Worm (Caenorhabditis elegans): Measurements from ENCODE around the gene exos-9.

exos-9 gene

ce11 chrIII:7207903-7208497, 10.1 kb upstream of the exos-9 start, which contains the start of gene rpl-6 (continued):
- peak; percentile 98 to 100 for TF ChIP-seq lsy-2 (tag; optimal IDR thresholded peaks at IDR 0.05)
- TF ChIP-seq unc-39 (tag; optimal IDR thresholded peaks at IDR 0.05) = no peak
- peak; percentile 31 for TF ChIP-seq mxl-3 (GFP tag; optimal IDR thresholded peaks at IDR 0.05)
- no peak for TF ChIP-seq Y48G9A.11 (GFP tag; IDR thresholded peaks at IDR 0.05)
- TF ChIP-seq tag-97 (GFP tag; IDR thresholded peaks at IDR 0.05) = no peak
- peak in 1 of 2 experiments; percentile 77 for TF ChIP-seq ZK546.5 (tag; optimal IDR thresholded peaks at IDR 0.05)
- TF ChIP-seq nhr-77 (tag; optimal IDR thresholded peaks at IDR 0.05) = peak; percentile 95
- peak; percentile 78 for TF ChIP-seq hmg-1.1 (GFP tag; IDR thresholded peaks at IDR 0.05)
- TF ChIP-seq lin-29 (GFP tag; IDR thresholded peaks at IDR 0.05) = no peak
- TF ChIP-seq Y105C5A.15 (GFP tag; IDR thresholded peaks at IDR 0.05) = no peak
- TF ChIP-seq snpc-4 (tag; optimal IDR thresholded peaks at IDR 0.05) = peak; percentile 25
- TF ChIP-seq T26A8.4 (GFP tag; IDR thresholded peaks at IDR 0.05) = peak; percentile 76
- no peak for TF ChIP-seq ztf-11 (tag; optimal IDR thresholded peaks at IDR 0.05)
- TF ChIP-seq arid-1 (GFP tag; conservative IDR thresholded peaks at IDR 0.05) = peak; percentile 80
- TF ChIP-seq ceh-44 (GFP tag; IDR thresholded peaks at IDR 0.05) = 0 out of 2 replicates have a peak, but pooled peaks have one; percentile 32
- TF ChIP-seq gei-8 (GFP tag; optimal IDR thresholded peaks at IDR 0.05) = peak; percentile 17
- TF ChIP-seq R02D3.7 (tag; optimal IDR thresholded peaks at IDR 0.05) = no peak
- peak; percentile 87 for TF ChIP-seq T20F7.1 (GFP tag; optimal IDR thresholded peaks at IDR 0.05)
- TF ChIP-seq hif-1 (tag; optimal IDR thresholded peaks at IDR 0.05) = peak in 1 of 2 experiments; percentile 82
- TF ChIP-seq nhr-102 (tag; optimal IDR thresholded peaks at IDR 0.05) = peak; percentile 82

ce11 chrIII:7203130-7203775, 5.4 kb upstream of the exos-9 start:
- TF ChIP-seq lsy-2 (tag; optimal IDR thresholded peaks at IDR 0.05) (peak in 1 of 2 experiments; percentile 49), hlh-11 (tag; optimal IDR thresholded peaks at IDR 0.05) (peak; percentile 35), aha-1 (tag) (peak; percentile 95), zfp-2 (tag; optimal IDR thresholded peaks at IDR 0.05) (no peak), cey-2 (tag; optimal IDR thresholded peaks at IDR 0.05; ENCODE audit: borderline replicate concordance, insufficient read depth) (peak; percentile 73), dpl-1 (GFP tag; optimal IDR thresholded peaks at IDR 0.05) (peak; percentile 7), zag-1 (tag; optimal IDR thresholded peaks at IDR 0.05) (no peak), mxl-3 (GFP tag; optimal IDR thresholded peaks at IDR 0.05) (peak; percentile 37), spr-1 (tag; optimal IDR thresholded peaks at IDR 0.05) (no peak), nhr-28 (tag; optimal IDR thresholded peaks at IDR 0.05) (peak; percentile 66), mdl-1 (tag; optimal IDR thresholded peaks at IDR 0.05) (peak in 1 of 2 experiments; percentile 50), hlh-30 (tag; optimal IDR thresholded peaks at IDR 0.05; ENCODE audit: insufficient read depth) (peak; percentile 17), tra-1 (GFP tag; IDR thresholded peaks at IDR 0.05) (0 out of 2 replicates have a peak, but pooled peaks have one; percentile 37)

ce11 chrIII:7201378-7202256, 3.7 kb upstream of the exos-9 start, which contains the start of gene dpy-31:
TSS of gene dpy-31 (plus strand) at chrIII:7202206.
- TF ChIP-seq T20F7.1 (GFP tag; optimal IDR thresholded peaks at IDR 0.05) = no peak
- no peak for TF ChIP-seq dpl-1 (GFP tag; optimal IDR thresholded peaks at IDR 0.05)
- no peak for TF ChIP-seq R02D3.7 (tag; optimal IDR thresholded peaks at IDR 0.05)
- TF ChIP-seq mdl-1 (tag; optimal IDR thresholded peaks at IDR 0.05) = peak in 1 of 2 experiments; percentile 15
- no peak for TF ChIP-seq vab-7 (GFP tag; IDR thresholded peaks at IDR 0.05)
- TF ChIP-seq nhr-10 (tag; optimal IDR thresholded peaks at IDR 0.05) = peak; percentile 6
- TF ChIP-seq D1046.2 (GFP tag; IDR thresholded peaks at IDR 0.05) = no peak
- no peak for TF ChIP-seq zip-11 (GFP tag; IDR thresholded peaks at IDR 0.05)
- TF ChIP-seq F37D6.2 (tag; optimal IDR thresholded peaks at IDR 0.05) = no peak
- no peak for TF ChIP-seq unc-130 (GFP tag; optimal IDR thresholded peaks at IDR 0.05)
- TF ChIP-seq nhr-77 (tag; optimal IDR thresholded peaks at IDR 0.05) = peak; percentile 12
- TF ChIP-seq ZK546.5 (tag; optimal IDR thresholded peaks at IDR 0.05) = no peak
- TF ChIP-seq mxl-3 (GFP tag; optimal IDR thresholded peaks at IDR 0.05) = no peak
- no peak for TF ChIP-seq lim-7 (GFP tag; IDR thresholded peaks at IDR 0.05)
- no peak for TF ChIP-seq tag-97 (GFP tag; IDR thresholded peaks at IDR 0.05)
- no peak for TF ChIP-seq rbr-2 (tag; optimal IDR thresholded peaks at IDR 0.05)
- peak; percentile 58 for TF ChIP-seq mep-1 (tag; optimal IDR thresholded peaks at IDR 0.05)
- no peak for TF ChIP-seq nhr-76 (tag; optimal IDR thresholded peaks at IDR 0.05)
- TF ChIP-seq ama-1 (optimal IDR thresholded peaks at IDR 0.05) = no peak
- peak; percentile 13 for TF ChIP-seq hlh-11 (tag; optimal IDR thresholded peaks at IDR 0.05)
- no peak for TF ChIP-seq lir-3 (tag; optimal IDR thresholded peaks at IDR 0.05)
- TF ChIP-seq dmd-6 (GFP tag; IDR thresholded peaks at IDR 0.05) = no peak
- TF ChIP-seq spr-1 (tag; optimal IDR thresholded peaks at IDR 0.05) = no peak

Measured in whole organism, L4 larva.